Worm (Caenorhabditis elegans) whole organism, midembryonic: ENCODE measurements around the gene T18D3.9.

Experiments used
- T22C8.4 ChIP-seq: fragments of 200-800 bp; sonication (Bioruptor generic); IDR thresholded peaks from 2 replicates; pipeline ENCODE4 v1.3.6; 2022; ENCODE audit warnings: missing genetic modification characterization, missing compliant biosample characterization
- cog-1 ChIP-seq: sonication (generic microtip); optimal IDR thresholded peaks from 2 replicates; lab custom pipeline; 2016; ENCODE audit warnings: missing genetic modification characterization, missing compliant biosample characterization
- flt-1 ChIP-seq: fragments of 200-800 bp; sonication (Bioruptor generic); IDR thresholded peaks from 2 replicates; pipeline ENCODE4 v1.3.6; 2022; ENCODE audit warnings: missing genetic modification characterization, missing compliant biosample characterization
- med-1 ChIP-seq: sonication (generic microtip); optimal IDR thresholded peaks from 2 replicates; lab custom pipeline; 2017; ENCODE audit warnings: missing genetic modification characterization, mild to moderate bottlenecking, missing compliant biosample characterization, antibody characterized with exemption, missing genetic modification reagents; ENCODE audit not compliant: insufficient read depth
- ref-1 ChIP-seq: fragments of 200-800 bp; sonication (Bioruptor generic); conservative IDR thresholded peaks from 2 replicates; pipeline ENCODE4 v1.3.6; 2022; ENCODE audit warnings: missing genetic modification reagents, missing genetic modification characterization, missing compliant biosample characterization
- tab-1 ChIP-seq: fragments of 200-800 bp; sonication (Bioruptor generic); IDR thresholded peaks from 2 replicates; pipeline ENCODE4 v1.3.6; 2022; ENCODE audit warnings: missing genetic modification characterization, missing compliant biosample characterization
- ztf-23 ChIP-seq: fragments of 200-800 bp; sonication (Bioruptor generic); IDR thresholded peaks from 2 replicates; pipeline ENCODE4 v1.3.6; 2022; ENCODE audit warnings: missing genetic modification reagents, missing genetic modification characterization, missing compliant biosample characterization
- ztf-29 ChIP-seq: fragments of 200-800 bp; sonication (Bioruptor generic); IDR thresholded peaks from 2 replicates; pipeline ENCODE4 v1.3.6; 2022; ENCODE audit warnings: missing genetic modification reagents, missing genetic modification characterization, missing compliant biosample characterization

DNA sequence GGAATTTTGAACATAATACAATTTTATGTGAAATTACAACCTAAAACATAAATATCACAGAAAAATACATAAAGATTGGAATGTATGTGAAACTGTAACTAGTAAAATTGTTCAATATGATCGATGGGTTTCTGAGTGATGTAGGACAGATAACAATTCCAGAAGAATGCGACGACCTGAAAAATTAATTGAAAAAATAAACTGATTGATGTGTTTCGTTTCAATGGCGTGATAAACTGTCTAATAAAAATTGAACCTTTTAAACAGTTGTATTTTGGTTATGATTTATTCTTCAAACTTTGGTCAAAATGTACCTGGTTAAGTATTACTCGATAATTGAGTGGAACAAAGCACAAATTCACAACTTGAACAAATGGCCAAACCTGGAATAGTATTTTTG is 3.0 kb downstream of the T18D3.9 start:
- TF ChIP-seq flt-1 (GFP tag; lab: Robert Waterston, UW) (no peak), T22C8.4 (GFP tag; lab: Robert Waterston, UW) (no peak), tab-1 (GFP tag; lab: Robert Waterston, UW) (no peak), ref-1 (GFP tag; lab: Robert Waterston, UW) (no peak), ztf-29 (GFP tag; lab: Robert Waterston, UW) (no peak), cog-1 (tag; lab: Kevin White, UChicago) (no peak), med-1 (GFP tag; lab: Kevin White, UChicago) (no peak), ztf-23 (GFP tag; lab: Robert Waterston, UW) (no peak)
